Worm (Caenorhabditis elegans) whole organism, young adult: ENCODE measurements around the gene brp-1.

Experiments
- B0035.1 ChIP-seq: sonication (generic microtip); optimal IDR thresholded peaks from 2 replicates; lab custom pipeline; 2016; ENCODE audit warnings: missing genetic modification characterization, mild to moderate bottlenecking, missing compliant biosample characterization, missing genotype, missing genetic modification reagents
- C06A6.2 ChIP-seq: fragments of 200-800 bp; sonication (Bioruptor generic); conservative IDR thresholded peaks from 2 replicates; pipeline ENCODE4 v1.3.6; 2022; ENCODE audit warnings: missing genetic modification characterization, missing compliant biosample characterization
- D2030.7 ChIP-seq: fragments of 200-800 bp; sonication (Bioruptor generic); IDR thresholded peaks from 2 replicates; pipeline ENCODE4 v1.3.6; 2022; ENCODE audit warnings: missing genetic modification reagents, missing genetic modification characterization, missing compliant biosample characterization
- F33H1.4 ChIP-seq: fragments of 200-800 bp; sonication (Bioruptor generic); IDR thresholded peaks from 2 replicates; pipeline ENCODE4 v1.3.6; 2022; ENCODE audit warnings: missing genetic modification reagents, missing genetic modification characterization, missing compliant biosample characterization
- F37B4.10 ChIP-seq: fragments of 200-800 bp; sonication (Bioruptor generic); IDR thresholded peaks from 2 replicates; pipeline ENCODE4 v1.3.6; 2022; ENCODE audit warnings: missing genetic modification characterization, missing compliant biosample characterization
- F39B2.1 ChIP-seq: fragments of 200-800 bp; sonication (Bioruptor generic); IDR thresholded peaks from 2 replicates; pipeline ENCODE4 v1.3.6; 2022; ENCODE audit warnings: missing genetic modification reagents, missing genetic modification characterization, missing compliant biosample characterization
- F49E8.2 ChIP-seq: sonication (generic microtip); optimal IDR thresholded peaks from 3 replicates; lab custom pipeline; 2017; ENCODE audit warnings: missing genetic modification characterization, mild to moderate bottlenecking, missing compliant biosample characterization, antibody characterized with exemption, moderate library complexity; ENCODE audit not compliant: insufficient read depth
- F52B5.7 ChIP-seq: sonication (generic microtip); optimal IDR thresholded peaks from 2 replicates; lab custom pipeline; 2016; ENCODE audit warnings: mild to moderate bottlenecking, missing genetic modification characterization, missing compliant biosample characterization
- F57C9.4 ChIP-seq: sonication (generic microtip); optimal IDR thresholded peaks from 2 replicates; lab custom pipeline; 2017; ENCODE audit warnings: mild to moderate bottlenecking, missing genetic modification characterization, missing compliant biosample characterization
- Y56A3A.18 ChIP-seq: fragments of 200-800 bp; sonication (Bioruptor generic); IDR thresholded peaks from 2 replicates; pipeline ENCODE4 v1.3.6; 2022; ENCODE audit warnings: missing genetic modification reagents, missing genetic modification characterization, missing compliant biosample characterization
- ZK185.1 ChIP-seq: sonication (generic microtip); optimal IDR thresholded peaks from 2 replicates; lab custom pipeline; 2016; ENCODE audit warnings: mild to moderate bottlenecking, missing genetic modification characterization, missing compliant biosample characterization; ENCODE audit not compliant: poor library complexity, severe bottlenecking
- bed-2 ChIP-seq: fragments of 200-800 bp; sonication (Bioruptor generic); IDR thresholded peaks from 2 replicates; pipeline ENCODE4 v1.3.6; 2022; ENCODE audit warnings: missing genetic modification reagents, missing genetic modification characterization, missing compliant biosample characterization
- ccch-3 ChIP-seq: fragments of 200-800 bp; sonication (Bioruptor generic); optimal IDR thresholded peaks from 2 replicates; lab custom pipeline; 2018; ENCODE audit warnings: mild to moderate bottlenecking, missing genetic modification characterization, missing compliant biosample characterization
- cebp-2 ChIP-seq: fragments of 200-800 bp; sonication (Bioruptor generic); IDR thresholded peaks from 2 replicates; pipeline ENCODE4 v1.3.6; 2022; ENCODE audit warnings: missing genetic modification characterization, missing compliant biosample characterization
- ceh-27 ChIP-seq: fragments of 200-800 bp; sonication (Bioruptor generic); optimal IDR thresholded peaks from 2 replicates; lab custom pipeline; 2018; ENCODE audit warnings: mild to moderate bottlenecking, missing genetic modification characterization, moderate library complexity, missing compliant biosample characterization
- ceh-91 ChIP-seq: fragments of 200-800 bp; sonication (Bioruptor generic); IDR thresholded peaks from 2 replicates; pipeline ENCODE4 v1.3.6; 2022; ENCODE audit warnings: missing genetic modification reagents, missing genetic modification characterization, missing compliant biosample characterization
- egl-18 ChIP-seq: fragments of 200-800 bp; sonication (Bioruptor generic); IDR thresholded peaks from 2 replicates; pipeline ENCODE4 v1.3.6; 2022; ENCODE audit warnings: missing genetic modification reagents, missing genetic modification characterization, missing compliant biosample characterization
- egl-44 ChIP-seq: fragments of 200-800 bp; sonication (Bioruptor generic); IDR thresholded peaks from 2 replicates; pipeline ENCODE4 v1.3.6; 2022; ENCODE audit warnings: missing genetic modification reagents, missing genetic modification characterization, missing compliant biosample characterization
- him-1 ChIP-seq: sonication (generic microtip); optimal IDR thresholded peaks from 2 replicates; lab custom pipeline; 2016; ENCODE audit warnings: missing genotype, missing genetic modification reagents, missing genetic modification characterization, missing compliant biosample characterization
- hlh-26 ChIP-seq: fragments of 200-800 bp; sonication (Bioruptor generic); conservative IDR thresholded peaks from 2 replicates; pipeline ENCODE4 v1.3.6; 2022; ENCODE audit warnings: missing genetic modification reagents, missing genetic modification characterization, missing compliant biosample characterization
- hmg-20 ChIP-seq: fragments of 200-800 bp; sonication (Bioruptor generic); IDR thresholded peaks from 2 replicates; pipeline ENCODE4 v1.3.6; 2022; ENCODE audit warnings: missing genetic modification reagents, missing genetic modification characterization, missing compliant biosample characterization
- hsf-1 ChIP-seq: fragments of 200-800 bp; sonication (Bioruptor generic); IDR thresholded peaks from 2 replicates; pipeline ENCODE4 v1.3.6; 2022; ENCODE audit warnings: missing genetic modification reagents, missing genetic modification characterization, missing compliant biosample characterization
- lag-1 ChIP-seq: fragments of 200-800 bp; sonication (Bioruptor generic); IDR thresholded peaks from 2 replicates; pipeline ENCODE4 v1.3.6; 2022; ENCODE audit warnings: missing genetic modification reagents, missing genetic modification characterization, missing compliant biosample characterization
- lsl-1 ChIP-seq: fragments of 200-800 bp; sonication (Bioruptor generic); optimal IDR thresholded peaks from 2 replicates; lab custom pipeline; 2018; ENCODE audit warnings: mild to moderate bottlenecking, missing genetic modification characterization, moderate library complexity, missing compliant biosample characterization
- madf-10 ChIP-seq: sonication (generic microtip); optimal IDR thresholded peaks from 2 replicates; lab custom pipeline; 2016; ENCODE audit warnings: mild to moderate bottlenecking, missing genetic modification characterization, missing compliant biosample characterization
- mcd-1 ChIP-seq: fragments of 200-800 bp; sonication (Bioruptor generic); IDR thresholded peaks from 2 replicates; pipeline ENCODE4 v1.3.6; 2022; ENCODE audit warnings: missing genetic modification reagents, missing genetic modification characterization, missing compliant biosample characterization
- mes-4 ChIP-seq: sonication (generic microtip); optimal IDR thresholded peaks from 2 replicates; lab custom pipeline; 2016; ENCODE audit warnings: missing genotype, missing genetic modification characterization, missing compliant biosample characterization
- nfya-2 ChIP-seq: fragments of 200-800 bp; sonication (Bioruptor generic); IDR thresholded peaks from 2 replicates; pipeline ENCODE4 v1.3.6; 2022; ENCODE audit warnings: missing genetic modification reagents, missing genetic modification characterization, missing compliant biosample characterization
- nfyb-1 ChIP-seq: fragments of 200-800 bp; sonication (Bioruptor generic); IDR thresholded peaks from 2 replicates; pipeline ENCODE4 v1.3.6; 2022; ENCODE audit warnings: missing genetic modification reagents, missing genetic modification characterization, missing compliant biosample characterization
- nhr-120 ChIP-seq: fragments of 200-800 bp; sonication (Bioruptor generic); IDR thresholded peaks from 2 replicates; pipeline ENCODE4 v1.3.6; 2022; ENCODE audit warnings: missing genetic modification characterization, missing compliant biosample characterization
- nhr-27 ChIP-seq: fragments of 200-800 bp; sonication (Bioruptor generic); optimal IDR thresholded peaks from 2 replicates; lab custom pipeline; 2018; ENCODE audit warnings: mild to moderate bottlenecking, missing genetic modification characterization, moderate library complexity, missing compliant biosample characterization
- nhr-80 ChIP-seq: sonication (generic microtip); optimal IDR thresholded peaks from 2 replicates; lab custom pipeline; 2016; ENCODE audit warnings: missing genetic modification characterization, missing compliant biosample characterization
- nhr-90 ChIP-seq: sonication (generic microtip); optimal IDR thresholded peaks from 2 replicates; lab custom pipeline; 2016; ENCODE audit warnings: missing genotype, mild to moderate bottlenecking, missing genetic modification characterization, missing compliant biosample characterization
- sea-2 ChIP-seq: fragments of 200-800 bp; sonication (Bioruptor generic); IDR thresholded peaks from 2 replicates; pipeline ENCODE4 v1.3.6; 2022; ENCODE audit warnings: missing genetic modification characterization, missing compliant biosample characterization
- snpc-3.4 ChIP-seq: sonication (generic microtip); optimal IDR thresholded peaks from 2 replicates; lab custom pipeline; 2017; ENCODE audit warnings: missing genetic modification characterization, mild to moderate bottlenecking, missing compliant biosample characterization, antibody characterized with exemption, moderate library complexity, missing genotype, missing genetic modification reagents
- tbp1 ChIP-seq: fragments of 200-800 bp; sonication (Bioruptor generic); optimal IDR thresholded peaks from 2 replicates; lab custom pipeline; 2018; ENCODE audit warnings: mild to moderate bottlenecking, missing genetic modification characterization, missing compliant biosample characterization
- ztf-25 ChIP-seq: fragments of 200-800 bp; sonication (Bioruptor generic); IDR thresholded peaks from 2 replicates; pipeline ENCODE4 v1.3.6; 2022; ENCODE audit warnings: missing genetic modification reagents, missing genetic modification characterization, missing compliant biosample characterization
- ztf-3 ChIP-seq: fragments of 200-800 bp; sonication (Bioruptor generic); optimal IDR thresholded peaks from 2 replicates; lab custom pipeline; 2018; ENCODE audit warnings: mild to moderate bottlenecking, missing genetic modification characterization, missing compliant biosample characterization
- ztf-6 ChIP-seq: fragments of 200-800 bp; sonication (Bioruptor generic); IDR thresholded peaks from 2 replicates; pipeline ENCODE4 v1.3.6; 2022; ENCODE audit warnings: missing genetic modification reagents, missing genetic modification characterization, missing compliant biosample characterization

Gene brp-1

DNA sequence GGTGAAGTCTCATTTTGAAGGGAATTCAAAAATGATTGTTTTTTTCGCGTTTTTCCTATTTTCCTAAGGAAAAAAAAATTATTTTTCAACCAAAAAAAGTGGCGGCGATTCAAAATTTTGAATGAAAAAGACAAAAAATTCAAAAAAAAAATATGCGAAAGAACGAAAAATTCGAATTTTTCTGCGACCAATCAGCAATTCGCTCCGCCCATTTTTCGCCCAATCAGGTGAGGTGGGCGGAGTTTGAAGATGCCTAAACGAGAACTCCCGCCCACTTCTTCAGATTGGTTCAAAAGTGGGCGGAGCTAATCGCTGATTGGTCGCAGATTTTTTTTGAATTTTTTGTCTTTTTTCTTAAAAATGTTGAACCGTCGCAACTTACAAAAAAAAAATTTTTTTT is 43.6 kb downstream of the brp-1 start:
- TF ChIP-seq ZK185.1 (tag; lab: Kevin White, UChicago) (no peak), mes-4 (tag; lab: Kevin White, UChicago) (no peak), F33H1.4 (GFP tag; lab: Robert Waterston, UW) (no peak), C06A6.2 (GFP tag; lab: Robert Waterston, UW) (no peak), nhr-120 (GFP tag; lab: Robert Waterston, UW) (no peak), snpc-3.4 (tag; lab: Kevin White, UChicago) (no peak), Y56A3A.18 (no peak), ccch-3 (GFP tag; lab: Kevin White, UChicago) (no peak), egl-44 (GFP tag; lab: Robert Waterston, UW) (no peak), D2030.7 (GFP tag; lab: Robert Waterston, UW) (no peak), hlh-26 (GFP tag; lab: Robert Waterston, UW) (no peak), egl-18 (GFP tag; lab: Robert Waterston, UW) (no peak), hmg-20 (GFP tag; lab: Robert Waterston, UW) (no peak), F49E8.2 (tag; lab: Kevin White, UChicago) (no peak), nfya-2 (no peak), ztf-25 (GFP tag; lab: Robert Waterston, UW) (no peak), F39B2.1 (GFP tag; lab: Robert Waterston, UW) (no peak), mcd-1 (no peak)
- TF ChIP-seq, all 124 proteins: peak for 0

DNA sequence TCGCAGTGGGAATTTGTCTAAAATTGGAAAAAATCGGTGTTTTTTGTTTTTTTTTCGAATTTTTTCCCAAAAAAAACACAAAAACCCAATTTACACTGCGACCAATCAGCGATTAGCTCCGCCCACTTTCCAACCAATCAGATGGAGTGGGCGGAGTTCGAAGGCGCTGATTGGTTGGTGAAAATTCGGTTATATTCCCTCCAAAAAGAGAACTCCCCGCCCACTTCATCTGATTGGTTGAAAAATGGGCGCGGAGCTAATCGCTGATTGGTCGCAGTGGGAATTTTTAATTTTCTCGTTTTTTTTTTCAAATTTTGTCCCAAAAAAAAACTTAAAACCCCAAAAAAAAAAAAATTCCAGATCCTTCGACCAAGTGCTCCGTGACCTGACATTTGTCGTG is 44.1 kb downstream of the brp-1 start:
- no peak for TF ChIP-seq cebp-2
- no peak for TF ChIP-seq B0035.1
- no peak for TF ChIP-seq nhr-27 (tag; lab: Kevin White, UChicago)
- TF ChIP-seq bed-2 (GFP tag; lab: Robert Waterston, UW): no peak
- no peak for TF ChIP-seq F33H1.4 (GFP tag; lab: Robert Waterston, UW)
- no peak for TF ChIP-seq egl-18 (GFP tag; lab: Robert Waterston, UW)
- no peak for TF ChIP-seq madf-10 (tag; lab: Kevin White, UChicago)
- no peak for TF ChIP-seq nfyb-1
- TF ChIP-seq hsf-1 (GFP tag; lab: Robert Waterston, UW): no peak
- TF ChIP-seq ceh-27 (GFP tag; lab: Kevin White, UChicago): no peak
- no peak for TF ChIP-seq F52B5.7 (tag; lab: Kevin White, UChicago)
- TF ChIP-seq ceh-91 (GFP tag; lab: Robert Waterston, UW): no peak
- TF ChIP-seq D2030.7 (GFP tag; lab: Robert Waterston, UW): no peak
- TF ChIP-seq lsl-1 (GFP tag; lab: Kevin White, UChicago): no peak
- no peak for TF ChIP-seq F57C9.4 (tag; lab: Kevin White, UChicago)

DNA sequence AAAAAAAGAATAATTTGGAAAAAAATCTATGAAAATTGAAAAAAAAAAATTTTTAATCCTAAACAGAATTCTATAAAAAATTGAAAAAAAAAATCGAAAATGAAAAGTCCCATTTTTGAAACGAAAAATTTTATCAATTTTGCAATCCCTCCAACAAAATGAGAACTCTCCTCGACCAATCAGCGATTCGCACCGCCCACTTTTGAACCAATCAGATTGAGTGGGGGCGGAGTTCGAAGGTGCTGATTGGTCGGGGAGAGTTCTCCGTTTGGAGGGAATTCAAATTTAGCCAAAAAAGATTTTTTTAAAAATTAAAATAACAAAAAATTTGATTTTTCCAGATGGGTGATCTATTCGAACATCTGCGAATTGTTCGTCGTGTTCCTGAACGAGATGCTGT is 47.4 kb downstream of the brp-1 start:
- TF ChIP-seq lag-1 (no peak), ztf-6 (GFP tag; lab: Robert Waterston, UW) (no peak), tbp1 (GFP tag; lab: Kevin White, UChicago) (no peak), ztf-3 (no peak), nhr-90 (tag; lab: Kevin White, UChicago) (no peak), nhr-80 (tag; lab: Kevin White, UChicago) (no peak), sea-2 (no peak), F57C9.4 (tag; lab: Kevin White, UChicago) (no peak), ceh-91 (GFP tag; lab: Robert Waterston, UW) (no peak), F37B4.10 (GFP tag; lab: Robert Waterston, UW) (no peak), him-1 (tag; lab: Kevin White, UChicago) (no peak)
